Fruit fly (Drosophila melanogaster) whole organism, embryonic: ENCODE measurements around the gene Atx-1.

ENCODE experiments used
- CG10431 ChIP-seq: fragments of 200-800 bp; sonication (Bioruptor generic); optimal IDR thresholded peaks from 3 replicates; lab custom pipeline; 2018; ENCODE audit warnings: missing biosample characterization, mild to moderate bottlenecking, missing genetic modification characterization
- CG11398 ChIP-seq: fragments of 200-800 bp; sonication (Bioruptor generic); optimal IDR thresholded peaks from 2 replicates; lab custom pipeline; 2016; ENCODE audit warnings: missing biosample characterization, missing genetic modification characterization
- CG11695 ChIP-seq: fragments of 200-800 bp; sonication (Bioruptor generic); IDR thresholded peaks from 3 replicates; pipeline ENCODE4 v1.3.6; 2022; ENCODE audit warnings: missing biosample characterization, missing genetic modification characterization
- CG12391 ChIP-seq: fragments of 200-800 bp; sonication (Bioruptor generic); optimal IDR thresholded peaks from 3 replicates; lab custom pipeline; 2018; ENCODE audit warnings: missing biosample characterization, mild to moderate bottlenecking, missing genetic modification characterization, moderate library complexity
- CG13123 ChIP-seq: fragments of 200-800 bp; sonication (Bioruptor generic); optimal IDR thresholded peaks from 2 replicates; lab custom pipeline; 2016; ENCODE audit warnings: missing biosample characterization, missing genetic modification characterization
- CG14860 ChIP-seq: fragments of 200-800 bp; sonication (Bioruptor generic); IDR thresholded peaks from 3 replicates; pipeline ENCODE4 v1.3.6; 2022; ENCODE audit warnings: missing biosample characterization, missing genetic modification characterization; ENCODE audit not compliant: partially characterized antibody
- CG1792 ChIP-seq: fragments of 200-800 bp; sonication (Bioruptor generic); optimal IDR thresholded peaks from 2 replicates; lab custom pipeline; 2016; ENCODE audit warnings: missing biosample characterization, missing genetic modification characterization
- CG18476 ChIP-seq: fragments of 200-800 bp; sonication (Bioruptor generic); optimal IDR thresholded peaks from 2 replicates; lab custom pipeline; 2016; ENCODE audit warnings: missing biosample characterization, mild to moderate bottlenecking, missing genetic modification characterization
- CG18764 ChIP-seq: fragments of 200-800 bp; sonication (Bioruptor generic); optimal IDR thresholded peaks from 3 replicates; lab custom pipeline; 2016; ENCODE audit warnings: missing biosample characterization, missing genetic modification characterization
- CG3065 ChIP-seq: fragments of 200-800 bp; sonication (Bioruptor generic); optimal IDR thresholded peaks from 2 replicates; lab custom pipeline; 2016; ENCODE audit warnings: missing biosample characterization, missing genetic modification characterization
- CG33213 ChIP-seq: fragments of 200-800 bp; sonication (Bioruptor generic); optimal IDR thresholded peaks from 3 replicates; lab custom pipeline; 2016; ENCODE audit warnings: missing biosample characterization, missing genetic modification characterization
- CG42726 ChIP-seq: fragments of 200-800 bp; sonication (Bioruptor generic); IDR thresholded peaks from 2 replicates; pipeline ENCODE4 v1.3.6; 2022; ENCODE audit warnings: missing biosample characterization, missing genetic modification characterization; ENCODE audit not compliant: partially characterized antibody
- CG4328 ChIP-seq: fragments of 200-800 bp; sonication (Bioruptor generic); optimal IDR thresholded peaks from 3 replicates; lab custom pipeline; 2017; ENCODE audit warnings: missing biosample characterization, missing genetic modification reagents, missing genetic modification characterization
- CG4404 ChIP-seq: fragments of 200-800 bp; sonication (Bioruptor generic); IDR thresholded peaks from 2 replicates; pipeline ENCODE4 v1.3.6; 2022; ENCODE audit warnings: missing biosample characterization, missing genetic modification characterization
- CG6654 ChIP-seq: fragments of 200-800 bp; sonication (Bioruptor generic); optimal IDR thresholded peaks from 2 replicates; lab custom pipeline; 2017; ENCODE audit warnings: missing biosample characterization, mild to moderate bottlenecking, missing genetic modification characterization
- CG7786 ChIP-seq: fragments of 200-800 bp; sonication (Bioruptor generic); optimal IDR thresholded peaks from 2 replicates; lab custom pipeline; 2016; ENCODE audit warnings: missing biosample characterization, missing genetic modification characterization
- CG9817 ChIP-seq: fragments of 200-800 bp; sonication (Bioruptor generic); optimal IDR thresholded peaks from 2 replicates; lab custom pipeline; 2018; ENCODE audit warnings: missing biosample characterization, mild to moderate bottlenecking, missing genetic modification characterization, moderate library complexity
- CG9876 ChIP-seq: fragments of 200-800 bp; sonication (Bioruptor generic); optimal IDR thresholded peaks from 2 replicates; lab custom pipeline; 2016; ENCODE audit warnings: missing biosample characterization, missing genetic modification characterization
- Deaf1 ChIP-seq: fragments of 200-800 bp; optimal IDR thresholded peaks from 3 replicates; lab custom pipeline; 2019; ENCODE audit warnings: missing biosample characterization, mild to moderate bottlenecking, missing genetic modification characterization, moderate library complexity
- Dfd ChIP-seq, 2 experiments: fragments of >200 bp; optimal IDR thresholded peaks; 2 replicates each; lab custom pipeline; 2017; ENCODE audit warnings: missing biosample characterization in 2 of 2, missing genetic modification characterization in 2 of 2
- Dp ChIP-seq: fragments of 200-800 bp; sonication (Bioruptor generic); optimal IDR thresholded peaks from 2 replicates; lab custom pipeline; 2018; ENCODE audit warnings: missing biosample characterization, mild to moderate bottlenecking, missing genetic modification characterization, moderate library complexity
- Drgx ChIP-seq: fragments of 200-800 bp; sonication (Bioruptor generic); IDR thresholded peaks from 2 replicates; pipeline ENCODE4 v1.3.6; 2022; ENCODE audit warnings: missing biosample characterization, missing genetic modification characterization
- Fer1 ChIP-seq: fragments of 200-800 bp; sonication (Bioruptor generic); optimal IDR thresholded peaks from 2 replicates; lab custom pipeline; 2017; ENCODE audit warnings: missing biosample characterization, mild to moderate bottlenecking, missing genetic modification characterization
- Gsc ChIP-seq: fragments of 200-800 bp; sonication (Bioruptor generic); IDR thresholded peaks from 2 replicates; pipeline ENCODE4 v1.3.6; 2022; ENCODE audit warnings: missing biosample characterization, missing genetic modification characterization
- H15 ChIP-seq: fragments of 200-800 bp; sonication (Bioruptor generic); IDR thresholded peaks from 3 replicates; pipeline ENCODE4 v1.3.6; 2022; ENCODE audit warnings: missing biosample characterization, missing genetic modification characterization
- Lim3 ChIP-seq: fragments of 200-800 bp; sonication (Bioruptor generic); IDR thresholded peaks from 2 replicates; pipeline ENCODE4 v1.3.6; 2022; ENCODE audit warnings: missing biosample characterization, missing genetic modification characterization
- Myb ChIP-seq: fragments of 200-800 bp; sonication (Bioruptor generic); optimal IDR thresholded peaks from 2 replicates; lab custom pipeline; 2016; ENCODE audit warnings: missing biosample characterization, missing genetic modification characterization
- Pdp1 ChIP-seq, 2 experiments: fragments of 200-800 bp; sonication (Bioruptor generic); optimal IDR thresholded peaks; 3 replicates each; lab custom pipeline; 2016; ENCODE audit warnings: missing biosample characterization in 2 of 2, missing genetic modification characterization in 2 of 2, mild to moderate bottlenecking in 1 of 2, moderate library complexity in 1 of 2
- Spps ChIP-seq: fragments of 200-800 bp; sonication (Bioruptor generic); optimal IDR thresholded peaks from 2 replicates; lab custom pipeline; 2018; ENCODE audit warnings: missing biosample characterization, mild to moderate bottlenecking, missing genetic modification characterization
- Tbp ChIP-seq: fragments of >200 bp; optimal IDR thresholded peaks from 2 replicates; lab custom pipeline; 2018; ENCODE audit warnings: missing biosample characterization, missing genetic modification characterization
- Xbp1 ChIP-seq: fragments of 200-800 bp; sonication (Bioruptor generic); optimal IDR thresholded peaks from 3 replicates; lab custom pipeline; 2016; ENCODE audit warnings: missing biosample characterization, mild to moderate bottlenecking, missing genetic modification characterization
- ara ChIP-seq: fragments of 200-800 bp; sonication (Bioruptor generic); IDR thresholded peaks from 2 replicates; pipeline ENCODE4 v1.3.6; 2022; ENCODE audit warnings: missing biosample characterization, missing genetic modification characterization
- dysf ChIP-seq: fragments of 200-800 bp; sonication (Bioruptor generic); IDR thresholded peaks from 3 replicates; pipeline ENCODE4 v1.3.6; 2022; ENCODE audit warnings: missing biosample characterization, missing genetic modification characterization
- gsb-n ChIP-seq: fragments of 200-800 bp; sonication (Bioruptor generic); optimal IDR thresholded peaks from 3 replicates; lab custom pipeline; 2018; ENCODE audit warnings: missing biosample characterization, mild to moderate bottlenecking, missing genetic modification characterization
- h ChIP-seq: fragments of >200 bp; optimal IDR thresholded peaks from 2 replicates; lab custom pipeline; 2017
- ind ChIP-seq: fragments of 200-800 bp; sonication (Bioruptor generic); optimal IDR thresholded peaks from 3 replicates; lab custom pipeline; 2016; ENCODE audit warnings: missing biosample characterization, missing genetic modification characterization
- jigr1 ChIP-seq: fragments of 200-800 bp; sonication (Bioruptor generic); IDR thresholded peaks from 3 replicates; pipeline ENCODE4 v1.3.6; 2022; ENCODE audit warnings: missing biosample characterization, missing genetic modification characterization
- kay ChIP-seq: fragments of 200-800 bp; sonication (Bioruptor generic); optimal IDR thresholded peaks from 2 replicates; lab custom pipeline; 2016; ENCODE audit warnings: missing biosample characterization, missing genetic modification characterization
- ken ChIP-seq: fragments of 200-800 bp; sonication (Bioruptor generic); IDR thresholded peaks from 3 replicates; pipeline ENCODE4 v1.3.6; 2022; ENCODE audit warnings: missing biosample characterization, missing genetic modification characterization
- nerfin-1 ChIP-seq: fragments of 200-800 bp; sonication (Bioruptor generic); optimal IDR thresholded peaks from 3 replicates; lab custom pipeline; 2019; ENCODE audit warnings: missing biosample characterization, mild to moderate bottlenecking, missing genetic modification characterization, moderate library complexity
- nmo ChIP-seq: fragments of 200-800 bp; sonication (Bioruptor generic); optimal IDR thresholded peaks from 2 replicates; lab custom pipeline; 2018; ENCODE audit warnings: missing biosample characterization, mild to moderate bottlenecking, missing genetic modification characterization, moderate library complexity
- pan ChIP-seq, 4 experiments: fragments of >200 bp in 3 of 4; fragments of 200-800 bp in 1 of 4; sonication (Bioruptor generic) in 1 of 4; optimal IDR thresholded peaks in 3 of 4; IDR thresholded peaks in 1 of 4; 2 replicates each; pipeline versions ENCODE4 v1.3.6 to Lab custom; 2017 to 2022; ENCODE audit warnings: missing biosample characterization in 2 of 4, missing genetic modification characterization in 2 of 4, mixed read lengths in 1 of 4
- peb ChIP-seq: fragments of 200-800 bp; sonication (Bioruptor generic); IDR thresholded peaks from 2 replicates; pipeline ENCODE4 v1.3.6; 2022; ENCODE audit warnings: missing biosample characterization, missing genetic modification characterization
- pho ChIP-seq: fragments of 200-800 bp; sonication (Bioruptor generic); optimal IDR thresholded peaks from 2 replicates; lab custom pipeline; 2016; ENCODE audit warnings: missing biosample characterization, missing genetic modification characterization
- pros ChIP-seq: fragments of 200-800 bp; sonication (Bioruptor generic); optimal IDR thresholded peaks from 3 replicates; lab custom pipeline; 2019; ENCODE audit warnings: missing biosample characterization, mild to moderate bottlenecking, missing genetic modification characterization, moderate library complexity
- pzg ChIP-seq: fragments of 200-800 bp; sonication (Bioruptor generic); optimal IDR thresholded peaks from 3 replicates; lab custom pipeline; 2018; ENCODE audit warnings: missing biosample characterization, mild to moderate bottlenecking, missing genetic modification characterization, moderate library complexity
- shn ChIP-seq: fragments of 200-800 bp; sonication (Bioruptor generic); optimal IDR thresholded peaks from 3 replicates; lab custom pipeline; 2016; ENCODE audit warnings: missing biosample characterization, missing genetic modification characterization
- tap ChIP-seq: fragments of 200-800 bp; optimal IDR thresholded peaks from 3 replicates; lab custom pipeline; 2019; ENCODE audit warnings: missing biosample characterization, mild to moderate bottlenecking, missing genetic modification characterization, moderate library complexity
- trh ChIP-seq: fragments of 200-800 bp; sonication (Bioruptor generic); optimal IDR thresholded peaks from 2 replicates; lab custom pipeline; 2016; ENCODE audit warnings: missing biosample characterization, missing genetic modification characterization
- unpg ChIP-seq: fragments of 200-800 bp; sonication (Bioruptor generic); optimal IDR thresholded peaks from 3 replicates; lab custom pipeline; 2018; ENCODE audit warnings: missing biosample characterization, mild to moderate bottlenecking, missing genetic modification characterization, moderate library complexity
- wdn ChIP-seq: fragments of 200-800 bp; sonication (Bioruptor generic); IDR thresholded peaks from 2 replicates; pipeline ENCODE4 v1.3.6; 2022; ENCODE audit warnings: missing biosample characterization, missing genetic modification characterization

The Atx-1 gene

DNA sequence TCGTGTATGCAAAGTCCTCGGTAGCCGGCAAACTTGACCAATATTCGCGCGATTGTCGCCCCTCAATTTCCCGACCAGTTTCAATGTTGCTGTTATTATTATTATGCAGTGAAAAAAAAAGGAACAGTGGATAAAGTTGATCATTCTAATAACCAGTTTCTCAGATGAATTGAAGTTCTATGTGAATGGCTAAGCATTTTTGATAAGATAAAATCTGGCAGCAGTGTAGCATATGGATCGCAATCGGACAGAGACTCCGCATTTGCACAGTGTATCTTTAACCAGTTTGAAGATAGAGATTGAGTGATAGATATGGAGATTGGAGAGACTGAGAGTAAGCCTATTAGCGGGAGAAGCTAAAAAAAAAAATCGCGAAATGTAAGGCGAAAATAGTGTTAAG is 29.6 kb upstream of the Atx-1 start (continued):
- TF ChIP-seq CG6654 (GFP tag; lab: Kevin White, UChicago), result peak; percentile 28
- no peak for TF ChIP-seq CG10431
- TF ChIP-seq CG12391 (tag; lab: Kevin White, UChicago), result peak; percentile 62
- peak; percentile 46; the same call in 1 of the 2 replicates for TF ChIP-seq ara
- TF ChIP-seq nmo (GFP tag; lab: Kevin White, UChicago), result peak; percentile 54
- TF ChIP-seq peb (GFP tag; lab: Robert Waterston, UW), result no peak
- no peak for TF ChIP-seq pzg (GFP tag; lab: Kevin White, UChicago)
- TF ChIP-seq CG1792 (GFP tag; lab: Kevin White, UChicago), result peak; percentile 42
- TF ChIP-seq Fer1 (GFP tag; lab: Kevin White, UChicago), result peak; percentile 64
- peak; percentile 1 for TF ChIP-seq Deaf1
- no peak for TF ChIP-seq CG4328
- no peak for TF ChIP-seq CG13123 (GFP tag; lab: Kevin White, UChicago)
- no peak for TF ChIP-seq h
- TF ChIP-seq kay (GFP tag; lab: Kevin White, UChicago), result no peak
- peak; percentile 90 for TF ChIP-seq Drgx
- TF ChIP-seq CG18476, result peak; percentile 3
- TF ChIP-seq pan (optimal IDR thresholded peaks at IDR 0.05; lab: Kevin White, UChicago), result no peak
- peak in 1 of 2 experiments; percentile 84 for TF ChIP-seq pan (GFP tag; optimal IDR thresholded peaks at IDR 0.05 in 1 of 2, IDR thresholded peaks at IDR 0.05 in 1 of 2)
- TF ChIP-seq ken (GFP tag; lab: Robert Waterston, UW), result peak; percentile 75; the same call in 2 of the 3 replicates
- peak; percentile 12 for TF ChIP-seq CG3065 (GFP tag; lab: Kevin White, UChicago)
- TF ChIP-seq CG9817 (tag; lab: Kevin White, UChicago), result peak; percentile 77
- TF ChIP-seq unpg, result peak; percentile 79
- peak; percentile 15 for TF ChIP-seq trh
- peak; percentile 82 for TF ChIP-seq CG7786
- peak; percentile 77 for TF ChIP-seq Xbp1
- TF ChIP-seq shn (GFP tag; lab: Kevin White, UChicago), result peak; percentile 56
- peak; percentile 75 for TF ChIP-seq pho
- TF ChIP-seq gsb-n (tag; lab: Kevin White, UChicago), result no peak
- no peak for TF ChIP-seq Spps (tag; lab: Kevin White, UChicago)
- TF ChIP-seq Dfd (GFP tag; optimal IDR thresholded peaks at IDR 0.05; lab: Kevin White, UChicago), result no peak
- TF ChIP-seq CG33213, result peak; percentile 37
- TF ChIP-seq CG9876 (GFP tag; lab: Kevin White, UChicago), result peak; percentile 47
- TF ChIP-seq jigr1 (GFP tag; lab: Robert Waterston, UW), result peak; percentile 60; the same call in 2 of the 3 replicates
- TF ChIP-seq CG11695 (GFP tag; lab: Robert Waterston, UW), result peak; percentile 74; the same call in 2 of the 3 replicates
- TF ChIP-seq CG18764 (GFP tag; lab: Kevin White, UChicago), result peak; percentile 42
- TF ChIP-seq Lim3 (GFP tag; lab: Robert Waterston, UW), result peak; percentile 47; the same call in 1 of the 2 replicates
- TF ChIP-seq H15, result peak; percentile 63
- TF ChIP-seq CG4404 (GFP tag; lab: Robert Waterston, UW), result no peak
- peak; percentile 42 for TF ChIP-seq nerfin-1 (tag; lab: Kevin White, UChicago)
- TF ChIP-seq ind (GFP tag; lab: Kevin White, UChicago), result peak; percentile 81
- TF ChIP-seq dysf (GFP tag; lab: Robert Waterston, UW), result peak; percentile 85
- TF ChIP-seq Myb, result peak; percentile 61
- TF ChIP-seq Tbp (GFP tag; lab: Kevin White, UChicago), result no peak
- TF ChIP-seq tap (tag; lab: Kevin White, UChicago), result peak; percentile 60
- peak; percentile 78 for TF ChIP-seq wdn
- TF ChIP-seq pros (GFP tag; lab: Kevin White, UChicago), result no peak
- peak; percentile 42 for TF ChIP-seq CG11398 (GFP tag; lab: Kevin White, UChicago)
- TF ChIP-seq CG14860 (GFP tag; lab: Robert Waterston, UW), result no peak
- TF ChIP-seq Pdp1 (GFP tag; optimal IDR thresholded peaks at IDR 0.05; lab: Kevin White, UChicago), result peak; percentile 37 to 50
- no peak for TF ChIP-seq CG42726 (GFP tag; lab: Robert Waterston, UW)
- TF ChIP-seq Gsc (GFP tag; lab: Robert Waterston, UW), result no peak
- no peak for TF ChIP-seq Dp
